Fruit fly (Drosophila melanogaster) ovary, adult (tissue): ENCODE measurements around the gene salt.

Experiments
- CG17801 ChIP-seq: fragments of 200-800 bp; optimal IDR thresholded peaks from 2 replicates; lab custom pipeline; 2019; ENCODE audit warnings: missing biosample characterization, mild to moderate bottlenecking, missing genetic modification characterization, moderate library complexity; ENCODE audit not compliant: partially characterized antibody

Gene salt

DNA sequence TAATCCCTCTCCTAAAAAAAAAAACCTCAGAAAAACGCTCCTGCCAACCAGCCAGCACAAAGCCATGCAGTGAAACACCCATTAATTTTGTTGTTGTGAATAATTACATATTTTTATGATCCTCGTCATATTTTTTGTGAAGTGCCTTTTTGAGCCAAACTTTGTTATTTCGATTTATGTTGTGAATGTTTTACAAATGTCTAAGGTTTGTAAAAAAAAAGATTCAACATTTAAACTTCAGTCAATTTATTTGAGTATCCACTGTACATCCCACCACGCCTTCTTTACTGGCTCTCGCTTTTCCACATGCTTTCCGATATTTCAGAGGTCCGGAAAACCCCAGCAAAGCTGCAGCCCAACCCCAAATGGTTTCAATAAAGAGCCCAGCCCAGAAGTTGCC lies 30.4 kb downstream of the salt start:
- no peak for TF ChIP-seq CG17801 (GFP tag; lab: Kevin White, UChicago)

DNA sequence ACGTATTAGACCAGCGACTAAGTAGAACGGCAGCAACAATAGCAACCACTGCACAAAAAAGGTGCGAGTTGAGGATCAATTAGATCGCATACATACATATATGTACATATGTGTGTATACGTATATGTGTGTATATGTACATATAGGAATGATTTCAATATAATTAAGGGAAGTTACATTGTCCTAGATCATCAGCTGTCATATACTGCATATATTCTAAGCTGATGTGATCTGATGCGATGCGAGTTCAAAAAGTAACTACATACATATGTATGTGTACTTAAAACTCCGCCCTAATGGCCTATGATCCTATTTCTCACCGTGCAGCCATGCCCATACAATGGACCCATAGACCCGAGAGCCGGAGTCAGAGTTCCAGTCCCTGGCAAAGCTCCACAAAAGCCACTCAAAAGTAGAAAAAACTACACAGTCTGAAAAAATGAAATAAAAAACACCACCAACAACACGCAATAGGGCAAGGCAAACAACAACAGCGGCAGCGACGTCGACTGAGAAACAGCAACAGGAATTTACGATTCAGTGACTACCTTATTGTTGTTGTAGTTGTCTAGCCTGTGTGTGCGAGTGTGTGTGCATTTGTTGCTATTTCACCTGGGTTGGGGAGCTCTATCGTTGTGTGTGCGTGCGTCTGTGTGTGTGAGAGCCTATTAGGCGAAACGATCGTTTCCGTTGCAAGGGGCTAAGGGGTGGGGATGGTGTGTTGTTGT lies 31.1 kb downstream of the salt start:
- TF ChIP-seq CG17801 (GFP tag; lab: Kevin White, UChicago) = no peak

DNA sequence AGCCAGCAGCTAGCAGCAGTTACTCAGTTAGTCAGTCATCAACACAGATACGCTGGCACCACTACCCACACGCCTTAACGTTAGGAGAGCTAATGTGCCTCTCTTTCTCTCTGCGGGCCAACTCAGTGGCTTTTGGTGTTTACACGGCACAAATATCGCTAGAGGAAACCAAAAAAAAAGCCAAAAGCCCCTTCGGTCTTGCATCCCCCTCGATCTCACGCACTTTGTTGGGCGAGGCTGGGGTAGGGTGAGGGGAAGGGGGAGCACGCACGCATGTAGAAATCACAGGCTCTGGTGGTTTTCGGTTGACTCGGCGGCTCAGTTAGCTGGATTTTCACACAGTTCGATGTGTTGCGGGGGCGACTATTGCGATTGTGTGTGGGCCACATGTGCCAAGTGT lies 32.5 kb downstream of the salt start:
- TF ChIP-seq CG17801 (GFP tag; lab: Kevin White, UChicago) = no peak

DNA sequence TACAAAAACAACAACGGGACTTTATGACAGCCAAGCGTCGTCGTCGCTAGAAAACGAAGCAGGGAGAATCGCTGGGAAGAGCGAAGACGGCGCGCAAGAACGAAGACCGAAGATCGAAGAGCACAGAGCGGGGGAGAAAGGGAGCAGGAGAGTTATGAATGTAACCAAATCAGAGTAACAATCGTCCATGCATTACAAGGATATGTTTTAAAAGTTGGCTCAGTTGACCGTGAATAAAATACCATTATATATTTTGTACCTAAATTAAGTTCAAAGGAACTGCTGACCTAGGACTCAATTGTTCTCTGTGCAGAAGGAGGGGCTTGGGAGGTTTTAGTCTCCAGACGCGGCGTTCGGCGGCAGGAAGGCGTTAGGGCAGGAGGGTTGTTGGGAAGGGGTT lies 33.0 kb downstream of the salt start:
- TF ChIP-seq CG17801 (GFP tag; lab: Kevin White, UChicago) = no peak

DNA sequence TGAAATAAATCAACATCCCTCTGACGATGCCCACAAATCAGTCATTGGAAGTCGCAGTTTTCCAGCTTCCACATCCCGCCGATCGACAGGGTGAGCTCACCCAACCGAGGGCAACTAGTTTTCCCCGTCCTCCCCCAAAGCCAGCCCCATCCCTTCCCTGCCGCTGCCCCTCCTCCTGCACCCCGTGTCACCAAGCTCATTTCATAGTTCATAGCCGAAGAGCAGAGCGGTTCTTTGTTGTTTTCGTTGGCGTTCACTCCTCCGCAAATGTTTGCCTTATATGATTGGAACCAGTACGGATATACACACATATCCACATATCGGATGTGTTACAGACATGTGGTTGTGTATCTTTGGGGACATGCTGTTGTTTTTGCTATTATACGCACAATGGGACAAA lies 34.4 kb downstream of the salt start:
- TF ChIP-seq CG17801 (GFP tag; lab: Kevin White, UChicago) = no peak

DNA sequence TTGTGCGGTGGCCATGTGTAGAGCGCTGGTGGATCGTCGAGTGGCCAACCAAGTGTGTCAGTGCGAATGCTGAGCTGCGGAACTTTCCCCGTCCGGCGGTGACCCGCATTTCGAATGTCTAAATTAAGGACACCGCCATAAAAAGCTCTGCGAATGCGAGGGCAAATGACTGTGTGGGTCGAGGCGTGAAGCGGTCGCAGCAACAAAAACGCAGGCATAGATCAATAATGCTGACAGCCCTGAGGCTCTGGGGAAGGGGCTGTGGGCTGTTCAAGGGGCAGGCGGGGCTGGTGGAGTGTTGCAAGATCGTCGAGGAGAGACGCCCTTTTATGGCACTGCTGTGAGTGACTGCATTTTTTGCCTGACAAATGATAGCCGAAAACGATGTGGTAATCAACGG lies 35.0 kb downstream of the salt start:
- no peak for TF ChIP-seq CG17801 (GFP tag; lab: Kevin White, UChicago)

DNA sequence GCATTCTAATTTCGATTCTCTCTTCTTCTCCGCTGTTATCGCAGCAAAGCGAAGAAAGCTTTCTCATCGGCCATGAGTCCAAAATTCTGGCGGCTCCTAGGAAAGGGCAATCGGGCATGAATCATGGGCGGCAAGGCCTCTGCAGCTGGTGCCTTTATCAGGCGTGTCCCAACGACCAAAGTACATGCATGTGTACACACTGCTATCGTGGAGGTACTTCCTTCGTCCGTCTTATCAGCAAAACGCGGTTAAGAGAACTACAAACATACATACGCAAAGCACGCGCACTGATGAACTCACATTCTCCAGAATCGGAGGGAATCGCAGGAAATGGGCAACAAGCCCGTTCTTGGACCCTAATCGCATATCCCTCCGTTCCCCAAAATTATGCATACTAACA lies 35.5 kb downstream of the salt start:
- TF ChIP-seq CG17801 (GFP tag; lab: Kevin White, UChicago) = no peak

DNA sequence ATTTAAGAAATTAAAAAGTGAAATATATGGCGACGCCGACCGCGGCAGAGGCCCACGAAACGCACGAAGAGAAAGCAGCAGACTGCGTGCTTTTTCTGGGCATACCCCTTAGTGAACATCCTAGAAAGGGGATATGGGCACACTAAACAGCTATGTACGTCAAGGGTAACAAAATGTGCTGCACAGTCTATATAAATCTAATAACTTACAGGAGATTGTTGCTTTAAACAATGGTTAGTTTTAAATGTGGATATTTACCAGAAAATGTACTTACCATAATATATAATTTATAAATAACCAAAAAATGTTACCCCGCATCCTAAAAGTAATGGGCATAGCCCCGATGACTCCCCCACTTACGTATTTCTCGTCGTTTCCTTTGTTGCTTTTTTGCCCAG lies 36.3 kb downstream of the salt start:
- no peak for TF ChIP-seq CG17801 (GFP tag; lab: Kevin White, UChicago)

DNA sequence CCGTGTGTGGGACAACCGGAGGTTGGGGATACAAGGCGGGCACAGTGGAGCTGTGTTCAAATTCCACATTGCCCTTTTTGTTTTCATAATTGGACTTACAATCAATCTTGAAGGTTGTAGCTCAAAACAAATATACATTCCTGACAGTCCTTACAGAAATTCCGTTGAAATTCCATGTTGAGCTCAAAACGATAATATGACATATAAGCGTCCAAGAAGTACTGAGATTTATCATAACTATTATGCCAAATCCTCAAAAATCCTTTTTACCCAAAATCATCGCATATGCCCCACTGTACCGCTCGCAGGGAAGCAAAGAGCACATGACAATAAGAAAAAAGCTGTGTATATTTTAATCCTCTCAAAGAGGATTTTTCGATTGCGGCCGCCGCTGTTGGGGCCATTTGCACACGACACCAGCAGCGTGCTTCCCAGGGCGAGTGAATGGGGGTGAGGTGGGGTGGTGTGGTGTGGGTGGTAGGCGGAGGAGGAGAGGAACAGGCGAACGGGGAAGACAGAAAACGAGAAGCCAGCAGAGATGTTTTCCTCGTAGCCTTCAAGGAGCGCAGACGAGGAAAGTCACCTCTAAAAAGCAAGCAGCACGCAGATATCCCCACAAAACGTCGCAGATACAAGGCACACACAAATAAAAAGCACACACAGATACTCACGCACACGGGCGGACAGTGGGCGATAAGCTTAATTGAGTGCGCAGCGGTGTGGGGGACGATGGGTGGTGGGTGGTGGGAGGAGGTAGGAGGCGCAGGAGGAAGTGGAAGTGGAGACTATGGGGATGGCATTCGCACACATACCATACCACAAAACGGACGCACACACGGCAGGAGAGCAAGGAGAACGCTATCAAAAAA lies 37.0 kb downstream of the salt start:
- no peak for TF ChIP-seq CG17801 (GFP tag; lab: Kevin White, UChicago)

DNA sequence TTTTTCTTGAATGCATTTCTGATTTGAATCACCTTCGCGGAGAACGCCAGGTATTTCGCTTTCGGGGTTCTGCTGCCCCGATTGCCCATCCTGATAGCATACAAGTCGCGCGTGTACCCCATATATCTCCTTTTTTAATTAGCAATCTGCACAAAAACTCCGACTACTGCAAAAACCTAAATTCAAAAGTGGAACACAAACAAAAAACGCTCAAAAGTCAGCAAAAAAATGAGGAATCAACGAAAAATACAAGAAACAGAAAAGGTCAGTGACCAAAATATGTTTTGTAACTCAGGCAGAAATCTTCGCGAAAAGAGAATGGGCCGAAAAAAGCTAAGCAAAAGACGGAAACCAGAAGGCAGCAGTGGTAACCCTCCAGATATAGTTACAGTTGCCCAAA lies 38.2 kb downstream of the salt start:
- no peak for TF ChIP-seq CG17801 (GFP tag; lab: Kevin White, UChicago)

DNA sequence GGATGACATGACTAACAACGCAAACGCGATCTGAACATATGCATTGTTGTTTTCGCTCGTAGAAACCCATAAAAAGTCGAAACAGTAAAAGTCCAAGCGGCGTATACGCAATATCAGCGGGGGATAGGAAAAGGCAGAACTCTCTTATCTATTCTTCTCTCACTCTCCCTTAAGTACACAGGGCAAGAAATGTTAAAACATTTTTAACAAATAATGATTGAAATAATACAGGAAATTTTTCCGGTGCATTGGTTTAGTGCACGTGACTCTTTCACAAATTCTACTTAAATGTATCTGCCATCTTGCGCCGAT lies 38.8 kb downstream of the salt start:
- TF ChIP-seq CG17801 (GFP tag; lab: Kevin White, UChicago) = no peak

DNA sequence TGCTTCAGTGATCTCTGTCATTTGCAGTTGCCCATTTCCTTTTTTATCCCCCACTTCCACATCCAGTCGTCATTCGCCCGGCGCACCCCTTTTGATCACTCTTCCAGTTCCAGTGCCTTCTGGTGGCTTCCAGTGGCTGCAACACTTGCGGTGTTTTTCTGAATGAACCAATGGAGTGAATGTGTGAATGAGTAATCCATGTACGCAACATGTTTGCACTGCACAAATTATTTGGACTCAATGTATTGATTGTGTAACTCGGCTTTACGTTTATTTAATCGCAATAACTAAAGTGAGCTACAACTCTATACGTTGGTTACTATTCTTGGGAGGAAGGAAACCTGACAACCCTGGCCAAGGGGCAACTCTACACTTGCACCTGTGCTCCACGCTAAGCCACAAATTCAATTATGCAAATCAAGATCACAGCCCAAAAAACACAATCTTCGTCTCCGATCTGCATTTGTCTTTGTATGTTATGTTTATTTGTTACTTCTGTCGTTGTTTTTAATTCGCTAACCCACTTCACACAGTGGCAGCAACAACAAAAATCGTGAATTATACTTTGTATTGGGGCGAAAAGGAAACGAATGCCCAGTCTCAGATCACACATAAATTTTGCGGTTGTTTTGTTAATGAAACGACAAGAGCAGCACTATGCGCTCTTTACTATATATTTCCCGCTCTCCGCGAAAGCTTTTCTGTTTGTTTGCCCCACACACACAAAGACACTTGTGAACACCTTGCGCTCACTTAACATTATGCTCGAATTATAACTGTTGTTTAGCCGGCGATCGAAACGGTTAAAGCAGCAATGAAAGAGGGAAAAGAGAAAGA lies 39.4 kb downstream of the salt start:
- no peak for TF ChIP-seq CG17801 (GFP tag; lab: Kevin White, UChicago)

DNA sequence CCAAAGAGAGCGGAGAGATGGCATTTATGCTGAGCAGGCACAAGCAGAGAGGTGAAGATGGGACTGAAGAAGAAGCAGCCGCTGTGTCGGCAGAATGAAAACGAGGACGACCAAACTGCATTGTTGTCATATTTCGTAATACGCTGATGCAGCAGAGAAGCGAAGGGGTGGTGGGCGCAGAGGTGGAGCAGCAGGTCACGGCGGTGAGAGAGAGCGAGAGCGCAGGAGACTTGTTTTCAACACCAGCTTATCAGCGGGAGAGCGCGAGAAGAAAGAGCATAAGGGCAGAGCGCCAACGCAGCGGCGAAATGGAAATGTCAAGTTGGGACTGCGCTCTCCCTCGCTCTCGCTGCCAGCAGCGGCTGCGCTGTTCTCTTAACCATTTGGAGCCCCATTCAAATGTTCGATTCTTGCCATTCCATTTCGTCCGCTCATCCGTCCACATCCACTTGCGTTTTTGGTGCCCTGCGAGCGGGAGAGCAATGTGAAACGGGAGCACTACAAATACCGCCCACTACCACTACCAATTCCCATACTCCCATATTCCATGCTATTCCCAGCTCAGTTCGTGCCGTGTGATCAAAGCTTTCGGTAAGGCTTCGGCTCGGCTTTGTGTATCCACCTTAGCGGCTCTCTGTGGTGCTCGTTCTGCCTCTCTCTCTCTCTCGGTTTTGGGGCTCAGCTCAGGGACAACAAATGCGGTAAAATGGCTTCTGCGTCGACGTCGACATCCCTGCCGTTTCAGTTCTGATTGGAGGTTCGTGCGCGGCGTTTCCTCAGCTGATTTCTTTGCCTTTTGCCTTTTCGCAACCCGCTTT lies 41.0 kb downstream of the salt start, which contains the start of gene ttk:
ttk (plus strand) TSS at position 562 of the 818 bp plus-strand sequence.
- TF ChIP-seq CG17801 (GFP tag; lab: Kevin White, UChicago) = peak; percentile 64

DNA sequence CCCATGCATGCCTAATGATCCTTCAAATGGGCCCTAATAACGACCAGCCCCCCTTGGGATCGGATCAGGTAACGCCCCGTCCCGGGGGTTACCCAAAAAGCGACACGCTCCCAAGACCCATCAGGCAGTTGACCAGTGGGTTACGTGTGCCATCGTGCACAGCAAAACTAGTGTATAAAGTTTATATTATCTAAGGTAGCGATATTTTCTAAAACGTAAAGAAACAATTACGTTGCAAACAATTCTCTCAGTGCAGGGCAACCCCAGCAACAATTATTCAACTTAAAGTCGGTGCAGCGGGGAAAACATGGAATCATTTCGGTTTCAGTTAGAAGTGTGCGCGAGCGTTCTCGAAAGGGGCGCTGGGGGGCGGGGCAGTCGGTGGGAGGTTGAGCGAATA lies 41.9 kb downstream of the salt start:
- no peak for TF ChIP-seq CG17801 (GFP tag; lab: Kevin White, UChicago)
